Fruit fly (Drosophila melanogaster): ENCODE results near the gene ss.

dm6 chr3R:16430381-16430780 lies 26.9 kb upstream of the ss start, which contains the start of gene CG31279:
- TF ChIP-seq Myc (optimal IDR thresholded peaks at IDR 0.05) (no peak), foxo (GFP tag; optimal IDR thresholded peaks at IDR 0.05) (no peak), br (GFP tag; optimal IDR thresholded peaks at IDR 0.05) (no peak), dsf (GFP tag; optimal IDR thresholded peaks at IDR 0.05; ENCODE audit: borderline replicate concordance) (no peak), brk (GFP tag; optimal IDR thresholded peaks at IDR 0.05) (no peak)
